Worm (Caenorhabditis elegans): ENCODE results near the gene idpb-3.

DNA sequence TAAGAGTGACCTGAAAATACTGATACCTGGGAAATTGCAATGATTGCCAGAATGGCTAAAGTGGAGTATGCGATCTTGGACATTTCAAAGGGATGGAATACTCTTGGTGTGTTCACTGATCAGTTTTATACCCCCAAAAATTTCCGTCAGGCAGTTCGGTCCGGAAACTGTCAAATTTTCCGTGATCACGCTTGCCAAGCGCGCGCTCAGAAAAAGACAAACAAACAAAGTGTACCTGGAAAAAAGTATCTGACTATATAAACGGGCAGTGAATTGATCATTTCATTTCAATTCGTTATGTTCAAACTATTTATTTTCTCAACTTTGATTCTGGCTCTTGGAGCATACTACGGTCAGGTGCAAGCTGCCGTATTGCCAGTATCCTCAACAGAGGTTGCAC is at the start of gene idpb-3, which contains the start of gene idpb-1:
- no peak for TF ChIP-seq nhr-11 (tag; optimal IDR thresholded peaks at IDR 0.05)
- no peak for TF ChIP-seq elt-1 (tag; optimal IDR thresholded peaks at IDR 0.05)
- TF ChIP-seq R02D3.7 (tag; optimal IDR thresholded peaks at IDR 0.05), result no peak
